Fruit fly (Drosophila melanogaster) whole organism, embryonic: ENCODE results near the gene CG15550.

Experiments
- CG18619 ChIP-seq: fragments of 200-800 bp; sonication (Bioruptor generic); optimal IDR thresholded peaks from 3 replicates; lab custom pipeline; 2017; ENCODE audit warnings: missing biosample characterization, mild to moderate bottlenecking, missing genetic modification characterization
- TFAM ChIP-seq: fragments of 200-800 bp; sonication (Bioruptor generic); optimal IDR thresholded peaks from 2 replicates; lab custom pipeline; 2017; ENCODE audit warnings: missing biosample characterization, missing genetic modification characterization, inconsistent platforms
- Taf1 ChIP-seq: fragments of 200-800 bp; sonication (Bioruptor generic); IDR thresholded peaks from 2 replicates; pipeline ENCODE4 v1.3.6; 2022; ENCODE audit warnings: missing biosample characterization, missing genetic modification characterization

dm6 chr3R:30888550-30889259, 48.2 kb downstream of the CG15550 start, which contains the start of gene Sap-r:
- no peak for TF ChIP-seq Taf1 (GFP tag; lab: Robert Waterston, UW)
- TF ChIP-seq TFAM (GFP tag; lab: Kevin White, UChicago), result no peak
- no peak for TF ChIP-seq CG18619 (GFP tag; lab: Kevin White, UChicago)
